Fruit fly (Drosophila melanogaster) S2 (cell line): Measurements from ENCODE around the gene Gcat.

Experiments
- CG8478 ChIP-seq: fragments of >200 bp; optimal IDR thresholded peaks from 2 replicates; lab custom pipeline; 2018
- CTCF ChIP-seq, 2 experiments: fragments of >200 bp; optimal IDR thresholded peaks; 2 replicates each; lab custom pipeline; 2018

DNA sequence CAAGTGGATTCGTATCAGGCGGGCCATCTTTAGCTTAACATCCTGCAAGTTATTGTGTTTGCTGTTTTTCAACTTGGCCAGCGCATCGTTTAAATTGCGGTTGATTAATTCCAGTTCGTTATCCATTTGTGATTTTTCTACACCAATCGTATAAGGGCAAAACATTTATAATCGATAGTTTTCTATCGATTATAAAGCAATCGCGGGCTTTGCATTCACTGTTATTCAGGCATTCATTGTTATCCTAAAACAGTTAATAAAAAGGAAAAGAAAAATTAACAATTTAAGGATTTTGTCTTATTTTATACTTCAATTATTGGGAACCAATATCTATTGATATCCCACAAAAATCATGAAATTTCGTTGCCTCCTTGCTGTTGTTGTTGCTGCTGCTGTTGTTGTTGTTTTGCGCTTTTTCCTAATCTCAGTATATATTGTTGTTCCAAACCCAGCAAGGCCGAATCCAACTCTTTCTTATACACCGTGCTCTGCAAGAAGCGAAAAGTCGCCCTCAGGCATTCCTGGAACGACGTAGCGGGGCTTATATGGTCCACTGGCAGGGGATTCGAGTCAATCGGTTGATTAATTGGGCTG, 25.0 kb upstream of the Gcat start, which contains the start of gene CG32095:
- TF ChIP-seq CG8478 (no peak), CTCF (optimal IDR thresholded peaks at IDR 0.05; lab: Kevin White, UChicago) (no peak)
